Fruit fly (Drosophila melanogaster) whole organism, adult: ENCODE results near the gene Pfas.

Source experiments
- CG11617 ChIP-seq: fragments of 200-800 bp; sonication (Bioruptor generic); optimal IDR thresholded peaks from 2 replicates; lab custom pipeline; 2017; ENCODE audit warnings: mild to moderate bottlenecking, missing biosample characterization, missing genetic modification reagents, missing genetic modification characterization
- CG1620 ChIP-seq: fragments of 200-800 bp; sonication (Bioruptor generic); optimal IDR thresholded peaks from 2 replicates; lab custom pipeline; 2016; ENCODE audit warnings: missing biosample characterization, missing genetic modification characterization
- Crg-1 ChIP-seq: fragments of 200-800 bp; sonication (Bioruptor generic); optimal IDR thresholded peaks from 2 replicates; lab custom pipeline; 2016; ENCODE audit warnings: missing biosample characterization, missing genetic modification characterization
- Hr96 ChIP-seq: fragments of 200-800 bp; sonication (Bioruptor generic); optimal IDR thresholded peaks from 2 replicates; lab custom pipeline; 2016; ENCODE audit warnings: missing biosample characterization, missing genetic modification characterization
- Mnt ChIP-seq: fragments of 200-800 bp; sonication (Bioruptor generic); optimal IDR thresholded peaks from 2 replicates; lab custom pipeline; 2016; ENCODE audit warnings: missing biosample characterization, mild to moderate bottlenecking, missing genetic modification characterization
- kay ChIP-seq: fragments of 200-800 bp; sonication (Bioruptor generic); peaks from one replicate; lab custom pipeline; 2016; ENCODE audit warnings: missing biosample characterization, missing genetic modification characterization, borderline replicate concordance

dm6 chr2L:6045972-6046718 is at the start of gene Pfas:
- peak; percentile 89 for TF ChIP-seq Crg-1 (GFP tag; lab: Kevin White, UChicago)
- peak; percentile 85 for TF ChIP-seq Mnt (GFP tag; lab: Kevin White, UChicago)
- TF ChIP-seq kay (GFP tag; lab: Kevin White, UChicago), result no peak
- peak; percentile 73 for TF ChIP-seq CG11617
- peak; percentile 69 for TF ChIP-seq CG1620 (GFP tag; lab: Kevin White, UChicago)
- peak; percentile 72 for TF ChIP-seq Hr96 (GFP tag; lab: Kevin White, UChicago)
